Worm (Caenorhabditis elegans): ENCODE results near the gene clec-225.

clec-225 gene

DNA sequence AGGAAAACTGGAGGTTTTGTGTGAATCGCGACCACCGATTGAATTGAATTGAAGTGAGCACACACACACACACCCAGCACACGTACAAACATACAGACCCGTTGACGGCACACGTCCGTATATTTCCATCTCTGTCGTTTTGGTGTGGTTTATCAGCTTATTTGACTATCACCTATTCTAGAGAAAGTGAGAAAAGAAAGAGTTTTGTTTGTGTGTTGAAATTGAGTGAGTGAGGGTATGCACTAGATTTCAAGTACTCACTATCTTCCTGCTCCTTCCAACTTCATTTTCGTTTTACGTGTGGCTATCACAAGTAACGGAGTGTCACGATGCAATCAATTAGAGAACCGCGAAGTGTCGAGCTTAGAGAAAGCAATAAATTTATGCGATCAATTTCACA is 29.2 kb upstream of the clec-225 start:
- TF ChIP-seq dsc-1 (tag; optimal IDR thresholded peaks at IDR 0.05) (no peak), lin-14 (GFP tag; optimal IDR thresholded peaks at IDR 0.05) (peak; percentile 6), mab-9 (GFP tag; IDR thresholded peaks at IDR 0.05) (no peak), elt-2 (tag; optimal IDR thresholded peaks at IDR 0.05) (peak; percentile 60), nhr-20 (tag; optimal IDR thresholded peaks at IDR 0.05) (peak; percentile 15), blmp-1 (tag; optimal IDR thresholded peaks at IDR 0.05) (no peak), rnt-1 (tag; optimal IDR thresholded peaks at IDR 0.05) (no peak), pax-3 (tag; optimal IDR thresholded peaks at IDR 0.05) (peak; percentile 54), zip-4 (GFP tag; optimal IDR thresholded peaks at IDR 0.05) (no peak), jun-1 (tag; optimal IDR thresholded peaks at IDR 0.05) (peak; percentile 11), skn-1 (tag; optimal IDR thresholded peaks at IDR 0.05) (no peak), lin-35 (GFP tag; optimal IDR thresholded peaks at IDR 0.05) (peak in 1 of 2 experiments; percentile 34), efl-1 (optimal IDR thresholded peaks at IDR 0.05) (no peak), efl-1 (GFP tag; optimal IDR thresholded peaks at IDR 0.05 in 1 of 2) (peak in 1 of 2 experiments; percentile 12)

DNA sequence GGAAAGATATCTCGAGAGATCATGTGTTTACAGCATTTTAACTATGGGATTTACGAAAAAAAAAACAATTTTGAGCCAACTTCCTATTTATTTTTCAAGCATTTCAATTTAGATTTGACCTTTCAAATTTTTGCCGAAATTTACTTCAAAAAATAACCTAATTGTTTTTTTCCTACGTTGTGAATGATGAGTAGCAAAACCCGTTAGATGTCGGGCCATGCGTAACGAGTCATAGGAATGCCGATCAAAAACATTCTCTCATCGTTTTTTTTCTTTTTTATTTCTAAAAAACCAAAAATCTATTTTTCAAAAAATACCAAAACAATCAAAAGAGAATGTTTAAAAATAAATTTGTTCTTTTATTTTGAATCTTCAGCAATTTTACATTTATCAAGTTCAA is 28.2 kb upstream of the clec-225 start:
- TF ChIP-seq lir-3 (tag; optimal IDR thresholded peaks at IDR 0.05; ENCODE audit: poor library complexity): no peak
- TF ChIP-seq mep-1 (tag; optimal IDR thresholded peaks at IDR 0.05): no peak
- TF ChIP-seq nhr-84 (tag; optimal IDR thresholded peaks at IDR 0.05): no peak
- no peak for TF ChIP-seq vab-15 (tag; optimal IDR thresholded peaks at IDR 0.05)
- TF ChIP-seq nhr-77 (tag; optimal IDR thresholded peaks at IDR 0.05): no peak
- TF ChIP-seq snpc-4 (tag; optimal IDR thresholded peaks at IDR 0.05): peak; percentile 96
- TF ChIP-seq zag-1 (tag; optimal IDR thresholded peaks at IDR 0.05): no peak
- peak; percentile 73 for TF ChIP-seq nhr-85 (tag)
- TF ChIP-seq egl-13 (tag; optimal IDR thresholded peaks at IDR 0.05): no peak
- peak; percentile 25 for TF ChIP-seq snu-23 (GFP tag; optimal IDR thresholded peaks at IDR 0.05)
- peak; percentile 43 for TF ChIP-seq nhr-90 (tag; optimal IDR thresholded peaks at IDR 0.05; ENCODE audit: poor library complexity)
- peak; percentile 14 for TF ChIP-seq elt-2 (tag; optimal IDR thresholded peaks at IDR 0.05)
- peak; percentile 26 for TF ChIP-seq nhr-19 (GFP tag; conservative IDR thresholded peaks at IDR 0.05)
- TF ChIP-seq lin-13 (GFP tag; optimal IDR thresholded peaks at IDR 0.05): no peak
- TF ChIP-seq efl-1 (optimal IDR thresholded peaks at IDR 0.05): peak in 1 of 2 experiments; percentile 2
- TF ChIP-seq efl-1 (GFP tag; optimal IDR thresholded peaks at IDR 0.05 in 1 of 2): no peak

DNA sequence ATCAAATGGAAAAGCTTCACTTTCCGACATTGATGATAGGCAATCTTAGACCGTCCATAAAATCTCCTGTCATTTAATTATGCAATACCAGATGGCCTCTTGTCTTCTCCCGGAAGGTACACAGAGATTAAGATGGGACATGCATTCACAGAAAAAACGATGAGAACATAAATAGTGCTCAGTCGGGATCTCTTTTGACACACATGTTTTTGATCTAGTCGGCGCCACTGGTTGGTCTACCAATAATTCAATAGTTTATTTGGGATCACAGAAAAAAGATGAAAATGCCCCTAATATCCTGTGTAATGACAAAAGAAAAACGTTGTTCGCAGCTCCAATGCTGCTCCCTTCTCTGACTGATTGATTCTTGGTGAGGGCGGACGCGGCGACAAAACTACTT is 26.4 kb upstream of the clec-225 start:
- peak; percentile 38 for TF ChIP-seq lin-14 (GFP tag; optimal IDR thresholded peaks at IDR 0.05)
- TF ChIP-seq fkh-4 (tag; optimal IDR thresholded peaks at IDR 0.05; ENCODE audit: borderline replicate concordance): peak; percentile 56
- TF ChIP-seq dsc-1 (tag; optimal IDR thresholded peaks at IDR 0.05): peak; percentile 89
- no peak for TF ChIP-seq ama-1 (optimal IDR thresholded peaks at IDR 0.05)
- no peak for TF ChIP-seq egl-27 (tag; optimal IDR thresholded peaks at IDR 0.05)

DNA sequence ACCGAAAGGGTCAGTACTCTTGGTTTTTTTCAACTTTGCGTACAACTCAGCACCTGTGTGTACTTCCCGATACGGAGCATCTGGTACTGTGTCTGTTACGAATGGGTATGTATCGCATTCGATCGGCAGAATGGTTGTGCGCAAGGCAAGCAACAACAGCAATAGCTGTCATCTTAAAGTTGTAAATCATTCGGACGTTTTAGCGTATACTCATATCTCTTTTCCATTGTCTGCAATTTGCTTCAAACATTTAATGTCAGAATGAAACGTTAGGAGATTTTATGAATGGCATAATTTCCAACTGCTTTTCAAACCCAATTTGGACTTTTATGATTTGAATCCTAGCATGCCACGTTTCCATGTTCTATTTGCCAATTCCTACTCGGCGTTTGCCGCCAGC is 22.4 kb upstream of the clec-225 start:
- TF ChIP-seq efl-1 (optimal IDR thresholded peaks at IDR 0.05) (no peak), efl-1 (GFP tag; optimal IDR thresholded peaks at IDR 0.05 in 1 of 2) (peak in 1 of 2 experiments; percentile 68), unc-86 (tag; optimal IDR thresholded peaks at IDR 0.05) (no peak), efl-3 (GFP tag; optimal IDR thresholded peaks at IDR 0.05) (no peak), ceh-8 (GFP tag; optimal IDR thresholded peaks at IDR 0.05) (no peak)

DNA sequence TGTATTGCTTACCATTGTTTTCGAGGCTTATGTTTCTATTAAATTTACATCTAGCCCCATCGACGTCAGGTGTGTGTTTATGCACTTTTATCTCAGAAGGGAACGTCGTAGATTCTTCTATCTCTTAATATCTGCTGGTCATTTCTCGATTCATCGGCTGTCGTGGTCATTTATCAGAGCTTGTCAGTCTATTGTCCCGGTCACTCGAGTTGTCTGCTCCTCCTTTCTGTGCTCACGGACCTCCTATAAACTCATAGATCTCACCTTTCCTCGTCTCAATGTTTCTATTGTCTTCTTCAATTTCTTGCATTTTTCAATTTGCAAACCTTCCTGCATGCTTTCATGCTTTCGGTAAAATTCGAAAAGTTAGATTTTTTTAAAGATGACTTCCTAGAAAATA is 19.5 kb upstream of the clec-225 start:
- no peak for TF ChIP-seq nhr-12 (tag; optimal IDR thresholded peaks at IDR 0.05)
- no peak for TF ChIP-seq nhr-85 (tag)
- TF ChIP-seq ces-1 (GFP tag; optimal IDR thresholded peaks at IDR 0.05): no peak
- TF ChIP-seq nhr-71 (tag; optimal IDR thresholded peaks at IDR 0.05): no peak
- no peak for TF ChIP-seq hlh-17 (GFP tag; optimal IDR thresholded peaks at IDR 0.05; ENCODE audit: borderline replicate concordance)
- TF ChIP-seq nhr-47 (tag; optimal IDR thresholded peaks at IDR 0.05): no peak
- no peak for TF ChIP-seq sox-4 (tag; optimal IDR thresholded peaks at IDR 0.05)
- TF ChIP-seq ama-1 (optimal IDR thresholded peaks at IDR 0.05): no peak
- TF ChIP-seq lin-15B (tag; optimal IDR thresholded peaks at IDR 0.05): no peak
- TF ChIP-seq efl-1 (optimal IDR thresholded peaks at IDR 0.05): no peak
- TF ChIP-seq efl-1 (GFP tag; optimal IDR thresholded peaks at IDR 0.05 in 1 of 2): no peak
- no peak for TF ChIP-seq unc-98 (GFP tag; IDR thresholded peaks at IDR 0.05)
- no peak for TF ChIP-seq mef-2 (tag; optimal IDR thresholded peaks at IDR 0.05)
- TF ChIP-seq pqm-1 (tag; optimal IDR thresholded peaks at IDR 0.05): no peak
- no peak for TF ChIP-seq nhr-11 (tag; optimal IDR thresholded peaks at IDR 0.05)
